Fruit fly (Drosophila melanogaster) whole organism, pupa: Measurements from ENCODE around the gene CG15771.

Source experiments
- CG10348 ChIP-seq: fragments of 200-800 bp; sonication (Bioruptor generic); IDR thresholded peaks from 2 replicates; pipeline ENCODE4 v1.3.6; 2022; ENCODE audit warnings: missing biosample characterization, missing genetic modification characterization
- CG12605 ChIP-seq: fragments of 200-800 bp; sonication (Bioruptor generic); IDR thresholded peaks from 2 replicates; pipeline ENCODE4 v1.3.6; 2022; ENCODE audit warnings: missing biosample characterization, missing genetic modification characterization
- CG13204 ChIP-seq: fragments of 200-800 bp; sonication (Bioruptor generic); optimal IDR thresholded peaks from 2 replicates; lab custom pipeline; 2018; ENCODE audit warnings: missing biosample characterization, mild to moderate bottlenecking, missing genetic modification characterization, moderate library complexity
- CG14655 ChIP-seq: fragments of 200-800 bp; sonication (Bioruptor generic); optimal IDR thresholded peaks from 3 replicates; lab custom pipeline; 2017; ENCODE audit warnings: mild to moderate bottlenecking, missing biosample characterization, missing genetic modification reagents, missing genetic modification characterization
- CG15710 ChIP-seq: fragments of 200-800 bp; sonication (Bioruptor generic); optimal IDR thresholded peaks from 2 replicates; lab custom pipeline; 2018; ENCODE audit warnings: missing biosample characterization, mild to moderate bottlenecking, missing genetic modification characterization, moderate library complexity
- CG17806 ChIP-seq: fragments of 200-800 bp; sonication (Bioruptor generic); optimal IDR thresholded peaks from 2 replicates; lab custom pipeline; 2018; ENCODE audit warnings: missing biosample characterization, mild to moderate bottlenecking, missing genetic modification characterization, moderate library complexity
- CG32121 ChIP-seq: fragments of 200-800 bp; sonication (Bioruptor generic); IDR thresholded peaks from 2 replicates; pipeline ENCODE4 v1.3.6; 2022; ENCODE audit warnings: missing biosample characterization, missing genetic modification characterization
- CG34367 ChIP-seq: fragments of 200-800 bp; sonication (Bioruptor generic); optimal IDR thresholded peaks from 2 replicates; lab custom pipeline; 2018; ENCODE audit warnings: missing biosample characterization, mild to moderate bottlenecking, missing genetic modification characterization
- CG4496 ChIP-seq: fragments of 200-800 bp; sonication (Bioruptor generic); IDR thresholded peaks from 3 replicates; pipeline ENCODE4 v1.3.6; 2022; ENCODE audit warnings: missing biosample characterization, missing genetic modification characterization
- CG8159 ChIP-seq: fragments of 200-800 bp; sonication (Bioruptor generic); optimal IDR thresholded peaks from 3 replicates; lab custom pipeline; 2018; ENCODE audit warnings: missing biosample characterization, mild to moderate bottlenecking, missing genetic modification characterization, moderate library complexity
- CG8301 ChIP-seq: fragments of 200-800 bp; sonication (Bioruptor generic); optimal IDR thresholded peaks from 2 replicates; lab custom pipeline; 2018; ENCODE audit warnings: missing biosample characterization, mild to moderate bottlenecking, missing genetic modification characterization
- CG9948 ChIP-seq: fragments of 200-800 bp; sonication (Bioruptor generic); optimal IDR thresholded peaks from 2 replicates; lab custom pipeline; 2018; ENCODE audit warnings: missing biosample characterization, mild to moderate bottlenecking, missing genetic modification characterization, moderate library complexity
- D1 ChIP-seq: fragments of 200-800 bp; sonication (Bioruptor generic); optimal IDR thresholded peaks from 2 replicates; lab custom pipeline; 2018; ENCODE audit warnings: missing biosample characterization, mild to moderate bottlenecking, missing genetic modification characterization, moderate library complexity
- EcR ChIP-seq: fragments of 200-800 bp; sonication (Bioruptor generic); optimal IDR thresholded peaks from 3 replicates; lab custom pipeline; 2019; ENCODE audit warnings: missing biosample characterization, missing genetic modification characterization, mild to moderate bottlenecking, moderate library complexity, missing genetic modification reagents
- Ets98B ChIP-seq: fragments of 200-800 bp; sonication (Bioruptor generic); IDR thresholded peaks from 2 replicates; pipeline ENCODE4 v1.3.6; 2022; ENCODE audit warnings: missing biosample characterization, missing genetic modification characterization
- Pif1A ChIP-seq: fragments of 200-800 bp; sonication (Bioruptor generic); optimal IDR thresholded peaks from 3 replicates; lab custom pipeline; 2016; ENCODE audit warnings: missing biosample characterization, missing genetic modification characterization
- Pif1B ChIP-seq: fragments of 200-800 bp; sonication (Bioruptor generic); optimal IDR thresholded peaks from 3 replicates; lab custom pipeline; 2016; ENCODE audit warnings: missing biosample characterization, missing genetic modification characterization
- Snoo ChIP-seq: fragments of 200-800 bp; sonication (Bioruptor generic); optimal IDR thresholded peaks from 3 replicates; lab custom pipeline; 2017; ENCODE audit warnings: missing biosample characterization, mild to moderate bottlenecking, missing genetic modification characterization, inconsistent platforms
- fd96Ca ChIP-seq: fragments of 200-800 bp; sonication (Bioruptor generic); IDR thresholded peaks from 3 replicates; pipeline ENCODE4 v1.3.6; 2022; ENCODE audit warnings: missing biosample characterization, missing genetic modification characterization
- gl ChIP-seq: fragments of 200-800 bp; sonication (Bioruptor generic); optimal IDR thresholded peaks from 2 replicates; lab custom pipeline; 2018; ENCODE audit warnings: missing biosample characterization, mild to moderate bottlenecking, missing genetic modification characterization
- rn ChIP-seq: fragments of 200-800 bp; sonication (Bioruptor generic); IDR thresholded peaks from 2 replicates; pipeline ENCODE4 v1.3.6; 2022; ENCODE audit warnings: missing biosample characterization, missing genetic modification characterization

The CG15771 gene

DNA sequence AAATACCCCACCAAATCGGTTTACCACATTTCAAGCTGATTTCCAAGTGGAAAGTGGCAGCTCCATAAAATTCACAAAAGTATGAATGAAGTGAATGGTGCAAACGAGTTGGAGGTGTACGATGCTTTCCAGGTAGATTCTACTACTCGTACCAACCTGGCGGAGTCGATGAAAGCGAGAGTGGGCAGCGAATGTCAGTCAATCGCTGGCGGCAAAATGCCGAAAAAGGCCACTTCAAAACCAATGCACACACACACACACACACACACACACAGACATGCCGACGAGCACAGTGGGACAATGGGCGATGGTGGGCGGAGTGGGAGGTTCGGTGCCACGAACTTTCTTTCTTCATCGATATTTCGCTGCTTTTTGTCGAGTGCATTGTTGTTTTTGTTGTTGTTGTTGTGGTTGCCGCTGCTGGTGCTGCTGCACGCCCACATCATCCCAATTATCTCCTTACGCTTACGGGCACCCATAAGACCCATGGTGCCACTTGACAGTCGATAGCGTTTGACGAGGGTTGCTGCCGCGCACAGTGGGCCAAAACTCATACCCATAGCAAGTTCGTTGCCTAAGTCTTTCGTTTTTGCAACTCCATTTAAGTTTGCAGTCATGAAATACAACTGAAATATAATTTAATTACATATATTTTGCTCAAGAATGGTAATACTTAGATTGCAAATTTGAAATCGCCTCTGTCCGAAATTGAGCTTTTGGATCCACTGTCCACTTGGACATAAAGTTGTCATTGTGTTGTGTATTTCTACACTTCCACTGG is 28.1 kb downstream of the CG15771 start:
- no peak for TF ChIP-seq EcR
- peak; percentile 70 for TF ChIP-seq Snoo (tag; lab: Kevin White, UChicago)
- TF ChIP-seq fd96Ca (GFP tag; lab: Robert Waterston, UW): peak; percentile 78
- TF ChIP-seq Ets98B (GFP tag; lab: Robert Waterston, UW): peak; percentile 71
- peak; percentile 43 for TF ChIP-seq CG8301 (tag; lab: Kevin White, UChicago)
- TF ChIP-seq D1: no peak
- TF ChIP-seq CG13204 (GFP tag; lab: Kevin White, UChicago): peak; percentile 6
- no peak for TF ChIP-seq CG10348 (GFP tag; lab: Robert Waterston, UW)
- TF ChIP-seq CG15710 (tag; lab: Kevin White, UChicago): peak; percentile 41
- peak; percentile 50 for TF ChIP-seq CG9948
- TF ChIP-seq rn (GFP tag; lab: Robert Waterston, UW): no peak
- TF ChIP-seq CG14655: peak; percentile 52
- TF ChIP-seq CG4496 (GFP tag; lab: Robert Waterston, UW): peak; percentile 65; the same call in 2 of the 3 replicates
- no peak for TF ChIP-seq CG12605
- peak; percentile 66 for TF ChIP-seq Pif1B (GFP tag; lab: Kevin White, UChicago)
- no peak for TF ChIP-seq CG17806
- TF ChIP-seq CG32121: peak; percentile 58
- peak; percentile 40 for TF ChIP-seq CG34367 (tag; lab: Kevin White, UChicago)
- peak; percentile 49 for TF ChIP-seq CG8159
- peak; percentile 56 for TF ChIP-seq Pif1A (GFP tag; lab: Kevin White, UChicago)
- no peak for TF ChIP-seq gl (tag; lab: Kevin White, UChicago)

DNA sequence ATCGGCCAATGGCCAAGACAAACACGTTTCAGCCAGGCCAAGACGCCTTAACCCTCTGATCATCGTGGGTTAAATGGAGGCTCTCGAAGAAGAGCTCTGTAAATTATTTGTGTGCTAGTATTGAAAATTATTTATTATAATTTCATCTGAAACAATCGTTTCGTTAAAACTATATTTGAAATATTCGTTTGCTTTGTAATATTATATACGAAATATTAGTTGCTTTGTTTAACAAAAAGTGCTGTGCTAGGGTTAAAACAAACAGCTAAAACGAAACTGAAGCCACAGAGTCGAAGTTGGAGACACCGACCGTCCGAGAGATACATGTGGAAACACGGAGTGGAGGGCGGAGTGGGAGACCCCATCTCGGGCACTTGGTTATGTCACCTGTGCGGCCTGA is 31.2 kb downstream of the CG15771 start:
- peak; percentile 11 for TF ChIP-seq CG14655
- TF ChIP-seq gl (tag; lab: Kevin White, UChicago): no peak
- no peak for TF ChIP-seq CG8301 (tag; lab: Kevin White, UChicago)
- TF ChIP-seq CG10348 (GFP tag; lab: Robert Waterston, UW): 0 out of 2 replicates have a peak, but pooled peaks have one; percentile 10
- TF ChIP-seq fd96Ca (GFP tag; lab: Robert Waterston, UW): peak; percentile 77
- TF ChIP-seq CG12605: peak; percentile 82
- no peak for TF ChIP-seq D1
- TF ChIP-seq EcR: no peak
- TF ChIP-seq CG8159: no peak
- TF ChIP-seq CG15710 (tag; lab: Kevin White, UChicago): peak; percentile 48
- peak; percentile 47 for TF ChIP-seq CG9948
- TF ChIP-seq CG17806: no peak
- TF ChIP-seq CG13204 (GFP tag; lab: Kevin White, UChicago): no peak
- TF ChIP-seq CG4496 (GFP tag; lab: Robert Waterston, UW): peak; percentile 84
- peak; percentile 68 for TF ChIP-seq Pif1B (GFP tag; lab: Kevin White, UChicago)
- peak; percentile 83 for TF ChIP-seq Pif1A (GFP tag; lab: Kevin White, UChicago)
- TF ChIP-seq CG34367 (tag; lab: Kevin White, UChicago): no peak
- peak; percentile 87 for TF ChIP-seq CG32121
- 0 out of 2 replicates have a peak, but pooled peaks have one; percentile 45 for TF ChIP-seq rn (GFP tag; lab: Robert Waterston, UW)
- TF ChIP-seq Snoo (tag; lab: Kevin White, UChicago): no peak
- peak; percentile 84 for TF ChIP-seq Ets98B (GFP tag; lab: Robert Waterston, UW)

DNA sequence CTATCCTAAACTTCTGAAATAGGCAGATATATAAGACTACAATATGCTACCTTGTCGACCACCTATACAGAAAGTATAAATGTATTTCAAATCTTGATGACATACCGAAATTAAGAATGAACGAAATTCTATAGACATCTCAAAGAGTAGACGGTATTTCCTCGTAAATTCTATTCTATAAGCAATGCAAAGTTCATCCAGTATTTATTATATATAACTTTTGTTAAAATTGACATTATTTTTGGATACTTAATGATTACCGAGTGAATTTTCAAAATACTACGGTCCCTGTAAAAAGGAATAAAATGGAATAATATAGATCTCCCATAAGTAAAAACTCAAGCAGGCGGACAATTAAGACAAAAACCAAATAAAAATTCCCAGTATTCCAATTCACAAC is 33.8 kb downstream of the CG15771 start, which contains the start of gene CG15767:
CG15767 (plus strand) TSS at position 301 of the 400 bp plus-strand sequence.
- TF ChIP-seq CG15710 (tag; lab: Kevin White, UChicago) (no peak), Pif1B (GFP tag; lab: Kevin White, UChicago) (no peak), CG17806 (no peak), fd96Ca (GFP tag; lab: Robert Waterston, UW) (no peak), CG32121 (no peak), CG8159 (no peak), Pif1A (GFP tag; lab: Kevin White, UChicago) (no peak), CG34367 (tag; lab: Kevin White, UChicago) (no peak), CG4496 (GFP tag; lab: Robert Waterston, UW) (no peak), D1 (no peak)
- TF ChIP-seq, all 21 proteins: peak for 0

DNA sequence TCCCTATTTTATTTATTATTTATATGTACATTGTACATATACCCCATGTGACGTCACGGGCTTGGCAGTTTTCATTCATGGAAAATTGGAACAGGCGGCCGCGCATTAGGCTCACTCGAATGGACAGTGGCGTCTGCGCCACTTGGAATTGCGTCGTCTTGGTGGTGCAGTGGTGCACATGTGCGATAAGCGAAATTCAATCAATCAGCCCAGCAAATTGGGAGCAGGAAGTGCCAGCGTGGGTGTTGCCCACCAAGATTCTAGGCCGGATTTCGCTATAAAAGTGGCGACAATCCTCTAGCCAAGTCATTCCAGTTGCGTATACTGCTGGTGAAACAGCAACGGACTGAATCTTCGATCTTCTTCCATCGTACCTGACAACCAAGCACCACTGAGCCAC is 36.5 kb downstream of the CG15771 start, which contains the start of gene CG12239:
CG12239 (plus strand) TSS at position 301 of the 400 bp plus-strand sequence.
- TF ChIP-seq CG12605 (no peak), gl (tag; lab: Kevin White, UChicago) (no peak), Ets98B (GFP tag; lab: Robert Waterston, UW) (no peak), CG17806 (no peak), CG10348 (GFP tag; lab: Robert Waterston, UW) (no peak), CG13204 (GFP tag; lab: Kevin White, UChicago) (no peak), EcR (no peak), CG9948 (no peak)
- TF ChIP-seq, all 21 proteins: peak for 0

DNA sequence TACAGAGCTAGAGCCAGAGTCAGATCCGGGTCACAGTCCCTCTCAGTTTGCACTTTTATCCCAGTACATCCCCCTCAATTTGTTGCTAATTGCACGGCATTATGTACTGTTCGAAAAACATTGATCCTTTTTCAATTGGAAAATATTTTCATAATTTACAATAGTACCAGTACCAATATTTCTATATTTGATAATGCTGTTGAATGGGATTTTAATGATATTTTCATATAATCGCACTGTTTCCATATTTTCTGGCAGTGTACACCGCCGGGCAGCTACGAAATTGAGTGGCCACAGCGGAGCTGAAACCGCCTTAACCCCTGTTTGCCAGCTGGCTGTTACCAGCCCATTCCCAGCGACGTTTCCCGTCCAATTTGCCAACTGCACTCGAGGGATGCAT is 45.3 kb downstream of the CG15771 start:
- TF ChIP-seq CG4496 (GFP tag; lab: Robert Waterston, UW) (peak; percentile 21; the same call in 1 of the 3 replicates), CG8159 (no peak)
- TF ChIP-seq, all 21 proteins: peak for 1

DNA sequence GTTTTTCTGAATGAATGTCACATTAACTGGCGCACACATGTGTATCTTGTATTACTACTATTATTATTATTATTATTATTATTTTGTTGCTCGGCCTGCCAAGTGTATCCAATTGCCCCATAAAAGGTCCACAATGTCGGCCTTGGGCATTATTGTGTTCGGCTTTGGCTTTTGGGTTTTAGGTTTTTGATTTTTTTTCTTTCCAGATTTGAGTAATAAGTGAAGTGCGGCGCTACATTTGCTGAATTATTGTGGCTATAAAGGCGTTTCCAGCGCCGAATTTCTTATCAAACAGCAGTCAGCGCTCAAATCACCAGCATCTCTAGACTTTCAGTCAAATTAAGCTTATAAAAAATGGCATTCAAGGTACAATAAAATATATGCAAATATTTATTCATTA is 49.0 kb downstream of the CG15771 start, which contains the start of gene Cpr5C:
Cpr5C (plus strand) TSS at position 301 of the 400 bp plus-strand sequence.
- TF ChIP-seq CG14655: no peak
- TF ChIP-seq CG12605: no peak
- no peak for TF ChIP-seq EcR
- TF ChIP-seq gl (tag; lab: Kevin White, UChicago): no peak
- TF ChIP-seq CG9948: no peak
- TF ChIP-seq CG10348 (GFP tag; lab: Robert Waterston, UW): no peak
- no peak for TF ChIP-seq CG32121
- no peak for TF ChIP-seq CG15710 (tag; lab: Kevin White, UChicago)
